Worm (Caenorhabditis elegans): ENCODE data around the gene C01G12.5.
A peak's percentile ranks its signal among the peaks of the same experiment; 100 is the strongest.

The C01G12.5 gene

ce11 chrII:14561549-14562115, 25.7 kb downstream of the C01G12.5 start, which contains the start of gene mog-4:
Gene mog-4, minus strand, starts transcription at chrII:14561599.
- peak; percentile 88 for TF ChIP-seq W03F9.2 (tag; optimal IDR thresholded peaks at IDR 0.05)
- peak; percentile 96 for TF ChIP-seq him-1 (tag; optimal IDR thresholded peaks at IDR 0.05)
- TF ChIP-seq dao-5 (tag; optimal IDR thresholded peaks at IDR 0.05) = peak; percentile 38

- TF ChIP-seq dao-5 (tag; optimal IDR thresholded peaks at IDR 0.05) = no peak
- no peak for TF ChIP-seq W03F9.2 (tag; optimal IDR thresholded peaks at IDR 0.05)
- no peak for TF ChIP-seq him-1 (tag; optimal IDR thresholded peaks at IDR 0.05)
Observed at ce11 chrII:14555019-14555418, 32.3 kb downstream of the C01G12.5 start.

DNA sequence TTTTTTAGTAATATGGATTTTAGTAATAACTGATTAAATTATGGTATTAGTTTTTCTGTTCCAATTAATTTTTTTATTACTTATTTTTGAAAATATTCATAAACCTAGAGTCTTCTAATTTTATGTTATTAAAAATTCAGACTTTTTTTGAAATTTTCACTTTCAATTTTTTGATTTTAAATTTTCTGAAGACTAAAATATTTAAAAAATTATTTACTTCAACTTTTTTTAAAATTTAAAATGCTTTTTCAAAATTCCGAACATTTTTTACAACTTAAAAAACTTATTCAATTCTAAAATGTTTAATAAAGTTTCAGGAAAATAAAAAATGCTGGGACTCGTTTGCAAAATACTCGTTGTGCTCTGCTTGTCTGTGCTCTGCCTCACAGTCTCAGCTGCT, 36.7 kb downstream of the C01G12.5 start, which contains the start of gene nlp-41:
nlp-41 (plus strand) TSS at position 301 of the 400 bp plus-strand sequence.
- TF ChIP-seq W03F9.2 (tag; optimal IDR thresholded peaks at IDR 0.05) = no peak
- TF ChIP-seq dao-5 (tag; optimal IDR thresholded peaks at IDR 0.05) = no peak
- TF ChIP-seq him-1 (tag; optimal IDR thresholded peaks at IDR 0.05) = no peak

DNA sequence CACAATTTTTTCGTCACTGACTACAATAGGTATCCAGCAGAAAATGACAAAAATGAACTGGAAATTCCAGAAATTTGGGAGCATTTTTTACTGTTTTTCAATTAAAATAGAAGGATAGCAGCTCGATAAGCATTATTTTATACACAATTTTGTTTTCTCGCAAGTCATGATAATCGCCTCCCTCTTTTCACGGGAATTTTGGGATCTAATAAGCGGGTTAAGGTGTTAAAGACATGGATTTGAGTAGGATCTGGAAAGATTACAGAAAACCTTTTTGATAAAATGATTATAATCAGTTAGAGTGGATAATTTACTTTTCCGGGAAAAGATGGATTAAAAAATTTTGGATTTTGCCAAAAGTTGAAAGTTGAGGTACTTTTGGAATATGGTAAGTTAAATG, 38.6 kb downstream of the C01G12.5 start, which contains the start of gene gcy-29:
gcy-29 (minus strand) TSS at position 101 of the 400 bp plus-strand sequence.
- no peak for TF ChIP-seq W03F9.2 (tag; optimal IDR thresholded peaks at IDR 0.05)
- no peak for TF ChIP-seq him-1 (tag; optimal IDR thresholded peaks at IDR 0.05)

DNA sequence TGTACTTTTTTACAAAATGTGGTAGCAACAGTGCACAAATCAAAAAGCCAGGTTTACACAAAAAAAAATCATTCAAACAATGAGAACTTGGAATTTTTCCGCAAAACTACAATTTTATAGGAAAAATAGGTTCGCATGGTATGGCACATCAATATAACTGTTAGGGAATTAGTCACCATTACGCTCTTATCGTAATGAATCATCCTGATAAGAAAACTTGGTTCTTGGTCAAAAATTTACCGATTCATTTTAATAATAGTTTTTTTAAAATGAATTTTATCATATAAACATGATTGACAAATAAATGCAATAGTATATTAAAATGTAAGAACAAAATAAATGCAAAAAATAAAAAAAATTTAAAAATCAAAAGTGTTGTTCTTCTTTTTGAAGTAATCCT, 46.8 kb downstream of the C01G12.5 start:
- no peak for TF ChIP-seq dao-5 (tag; optimal IDR thresholded peaks at IDR 0.05)
- TF ChIP-seq W03F9.2 (tag; optimal IDR thresholded peaks at IDR 0.05) = no peak
- no peak for TF ChIP-seq him-1 (tag; optimal IDR thresholded peaks at IDR 0.05)

DNA sequence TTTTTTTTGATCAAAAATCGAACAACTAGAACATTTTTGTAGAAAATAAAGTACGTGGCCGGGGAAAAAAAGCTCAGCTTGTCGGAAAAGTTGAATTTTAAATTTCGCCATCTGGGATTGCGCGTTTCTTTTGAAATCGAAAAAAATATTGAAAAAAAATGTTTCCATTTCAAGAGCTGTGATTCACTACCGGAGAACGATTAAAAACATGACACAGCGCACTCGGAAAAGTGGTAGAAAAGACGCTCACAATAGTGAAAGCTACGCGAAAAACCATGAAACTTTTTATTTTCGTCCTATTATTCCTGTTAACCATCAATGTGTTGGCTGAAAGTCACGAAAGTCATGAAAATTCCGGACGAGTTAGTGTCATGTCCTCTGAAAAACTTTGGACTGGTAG, 49.6 kb downstream of the C01G12.5 start, which contains the start of the genes clec-147 and C04H5.7:
clec-147 (minus strand) TSS at position 101 of the 400 bp plus-strand sequence.
C04H5.7 (plus strand) TSS at position 219 of the 400 bp plus-strand sequence.
- no peak for TF ChIP-seq dao-5 (tag; optimal IDR thresholded peaks at IDR 0.05)
- no peak for TF ChIP-seq him-1 (tag; optimal IDR thresholded peaks at IDR 0.05)
- TF ChIP-seq W03F9.2 (tag; optimal IDR thresholded peaks at IDR 0.05) = no peak

All from whole organism, L4/young adult.